Worm (Caenorhabditis elegans) whole organism, L4/young adult: ENCODE data around the gene unc-58.

Source experiments
- W03F9.2 ChIP-seq: fragments of 150-350 bp; optimal IDR thresholded peaks from 2 replicates; lab custom pipeline; 2014; ENCODE audit warnings: missing biosample characterization, missing genetic modification characterization
- dao-5 ChIP-seq: sonication (generic microtip); optimal IDR thresholded peaks from 2 replicates; lab custom pipeline; 2016; ENCODE audit warnings: missing genotype, missing genetic modification characterization, moderate library complexity, missing compliant biosample characterization
- him-1 ChIP-seq: sonication (generic microtip); optimal IDR thresholded peaks from 2 replicates; lab custom pipeline; 2016; ENCODE audit warnings: missing genotype, missing genetic modification reagents, missing genetic modification characterization, missing compliant biosample characterization

DNA sequence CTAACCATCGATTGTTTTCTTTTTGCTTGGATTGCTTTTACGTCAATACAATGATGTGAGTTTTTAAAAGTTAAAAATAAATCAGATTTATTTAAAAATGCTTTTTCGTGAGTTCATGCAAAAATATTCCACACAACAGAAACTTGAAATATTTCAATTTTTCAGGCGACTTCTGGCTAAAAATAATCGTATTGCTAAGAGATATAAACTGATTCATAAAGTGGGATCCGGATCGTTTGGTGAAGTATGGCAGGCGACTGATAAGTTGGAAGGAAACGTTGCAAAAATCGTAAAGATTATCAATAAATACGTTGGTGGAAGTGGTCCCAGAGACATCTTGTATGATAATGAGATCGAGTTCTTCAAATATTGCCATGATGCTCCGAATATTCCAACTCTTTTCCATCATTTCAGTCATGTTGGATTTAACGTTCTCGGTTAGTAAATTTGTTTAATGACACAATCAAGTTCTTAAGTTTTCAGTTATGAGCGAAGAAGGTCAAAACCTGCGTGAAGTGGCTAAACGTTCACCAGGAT, 72.4 kb downstream of the unc-58 start, which contains the start of gene ZC373.3:
- TF ChIP-seq him-1 (tag; lab: Kevin White, UChicago) (no peak), dao-5 (tag; lab: Kevin White, UChicago) (no peak), W03F9.2 (tag; lab: Kevin White, UChicago) (no peak)
